Fruit fly (Drosophila melanogaster): ENCODE measurements around the gene H2.0.

Gene H2.0

DNA sequence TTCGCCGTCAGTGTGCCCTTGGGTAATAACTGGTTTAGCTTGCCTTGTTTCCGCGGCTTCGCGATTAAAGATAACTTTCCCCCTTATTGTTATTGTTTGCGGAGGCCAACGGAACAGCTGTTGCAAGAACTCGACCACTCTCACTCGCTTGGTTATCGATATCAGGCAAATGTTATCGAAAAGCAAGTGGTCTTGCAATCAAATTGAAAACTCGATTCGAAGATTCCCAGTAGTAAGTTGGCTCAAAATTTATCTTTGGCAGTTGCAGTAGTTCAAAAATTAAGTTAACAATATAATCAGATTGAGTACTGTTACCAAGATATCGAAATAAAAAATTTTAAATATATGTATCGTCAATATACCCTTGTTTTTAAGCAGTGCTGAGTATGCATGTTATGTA lies 46.6 kb upstream of the H2.0 start, which contains the start of the genes Fbw5 and CG9147 (continued):
- TF ChIP-seq Smox (GFP tag; optimal IDR thresholded peaks at IDR 0.05) (peak; percentile 100), fd59A (GFP tag; optimal IDR thresholded peaks at IDR 0.05) (peak; percentile 99), spab (GFP tag; optimal IDR thresholded peaks at IDR 0.05) (peak; percentile 99), Blimp-1 (GFP tag; optimal IDR thresholded peaks at IDR 0.05) (peak; percentile 99), vri (GFP tag; optimal IDR thresholded peaks at IDR 0.05) (peak; percentile 100), CG16779 (tag; optimal IDR thresholded peaks at IDR 0.05) (peak; percentile 99), esn (GFP tag; optimal IDR thresholded peaks at IDR 0.05) (peak; percentile 100), CG7368 (GFP tag; optimal IDR thresholded peaks at IDR 0.05) (peak; percentile 99), salr (GFP tag; optimal IDR thresholded peaks at IDR 0.05) (peak; percentile 100), CG15336 (GFP tag; IDR thresholded peaks at IDR 0.05) (peak; percentile 100), svp (GFP tag) (peak; percentile 100), Hr4 (GFP tag; optimal IDR thresholded peaks at IDR 0.05) (peak; percentile 100), pdm3 (GFP tag; optimal IDR thresholded peaks at IDR 0.05) (peak; percentile 100), Hr38 (GFP tag; optimal IDR thresholded peaks at IDR 0.05) (peak; percentile 94), lz (GFP tag; optimal IDR thresholded peaks at IDR 0.05) (peak; percentile 100), CG11902 (GFP tag; optimal IDR thresholded peaks at IDR 0.05) (peak; percentile 99), Ets21C (GFP tag; optimal IDR thresholded peaks at IDR 0.05) (peak; percentile 99), CG11762 (GFP tag; optimal IDR thresholded peaks at IDR 0.05; ENCODE audit: insufficient read depth) (peak; percentile 99), CG4318 (GFP tag; optimal IDR thresholded peaks at IDR 0.05) (peak; percentile 99), Sox14 (GFP tag; optimal IDR thresholded peaks at IDR 0.05) (peak; percentile 100), achi (GFP tag; optimal IDR thresholded peaks at IDR 0.05) (peak; percentile 99), CG3032 (tag; optimal IDR thresholded peaks at IDR 0.05) (peak; percentile 99), CG32006 (GFP tag; optimal IDR thresholded peaks at IDR 0.05) (peak; percentile 100), Ets96B (tag; optimal IDR thresholded peaks at IDR 0.05) (peak; percentile 100)

DNA sequence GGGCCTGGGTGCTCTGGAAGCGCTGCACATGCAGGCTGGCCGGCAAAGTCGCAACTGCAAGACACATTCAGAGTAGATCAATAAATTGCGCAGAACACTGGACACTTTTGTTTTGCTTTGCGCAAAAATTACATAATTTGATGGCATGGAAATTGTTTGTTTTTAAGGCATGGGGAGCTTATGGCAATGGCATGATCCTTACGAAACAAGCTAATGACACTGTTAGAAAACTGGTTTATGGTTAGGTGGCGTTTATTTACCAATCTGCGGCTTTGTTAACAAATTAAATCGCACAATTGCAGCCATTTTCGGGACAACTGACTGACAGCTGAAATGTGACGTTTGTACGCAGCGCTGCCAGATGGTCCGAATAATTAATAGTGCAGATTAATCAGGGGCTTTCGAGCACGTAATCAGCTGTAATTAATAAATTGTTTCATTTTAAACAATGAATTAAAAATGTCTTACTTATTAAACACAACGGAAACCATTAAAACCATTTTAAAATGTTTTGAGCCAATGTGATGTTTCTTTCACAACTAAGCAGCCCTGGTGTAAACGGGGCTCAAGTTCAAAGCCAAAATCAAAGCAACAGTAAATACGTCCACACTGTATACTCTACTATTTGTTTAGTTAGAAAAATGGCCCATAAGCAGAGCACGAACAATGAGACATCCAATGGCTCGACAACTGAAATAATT lies 43.3 kb upstream of the H2.0 start, which contains the start of the genes ND-51 and CG13994:
Gene ND-51 (minus strand): TSS at position 376 of the 701 bp plus-strand sequence.
Gene CG13994 (plus strand): TSS at position 608 of the 701 bp plus-strand sequence.
- TF ChIP-seq CG16779 (tag; optimal IDR thresholded peaks at IDR 0.05) (no peak), fd85E (GFP tag; optimal IDR thresholded peaks at IDR 0.05) (no peak), CG10631 (GFP tag; optimal IDR thresholded peaks at IDR 0.05) (peak; percentile 67), achi (GFP tag; optimal IDR thresholded peaks at IDR 0.05) (peak; percentile 100), CG6276 (GFP tag; optimal IDR thresholded peaks at IDR 0.05) (no peak), CG11762 (GFP tag; optimal IDR thresholded peaks at IDR 0.05; ENCODE audit: insufficient read depth) (peak; percentile 35), ss (GFP tag; optimal IDR thresholded peaks at IDR 0.05) (no peak), Ets21C (GFP tag; optimal IDR thresholded peaks at IDR 0.05) (peak; percentile 54), Gug (GFP tag; IDR thresholded peaks at IDR 0.05) (peak; percentile 65; the same call in 1 of the 2 replicates), CG15336 (GFP tag; IDR thresholded peaks at IDR 0.05) (peak; percentile 55), acj6 (GFP tag; optimal IDR thresholded peaks at IDR 0.05) (peak; percentile 78), CG7368 (GFP tag; optimal IDR thresholded peaks at IDR 0.05) (no peak), Eip78C (GFP tag) (peak; percentile 91), CG10669 (GFP tag; optimal IDR thresholded peaks at IDR 0.05) (no peak), fkh (GFP tag; optimal IDR thresholded peaks at IDR 0.05) (peak; percentile 98), Eip75B (GFP tag; optimal IDR thresholded peaks at IDR 0.05) (peak; percentile 75), CG8319 (GFP tag; optimal IDR thresholded peaks at IDR 0.05) (peak; percentile 43), CG8119 (GFP tag; IDR thresholded peaks at IDR 0.05) (peak; percentile 49; the same call in 2 of the 3 replicates), Sox14 (GFP tag; optimal IDR thresholded peaks at IDR 0.05) (peak; percentile 88), CG3032 (tag; optimal IDR thresholded peaks at IDR 0.05) (peak; percentile 75), vri (GFP tag; optimal IDR thresholded peaks at IDR 0.05) (peak; percentile 76), cyc (GFP tag; optimal IDR thresholded peaks at IDR 0.05) (peak; percentile 81), Smox (GFP tag; optimal IDR thresholded peaks at IDR 0.05) (peak; percentile 70), CG8632 (GFP tag; optimal IDR thresholded peaks at IDR 0.05) (peak; percentile 45), CG6163 (GFP tag; IDR thresholded peaks at IDR 0.05) (peak; percentile 78), Hr39 (GFP tag; optimal IDR thresholded peaks at IDR 0.05) (peak; percentile 85), eg (GFP tag; IDR thresholded peaks at IDR 0.05) (peak; percentile 79), lz (GFP tag; optimal IDR thresholded peaks at IDR 0.05) (peak; percentile 83), Ets96B (tag; optimal IDR thresholded peaks at IDR 0.05) (peak; percentile 65), Met (GFP tag; optimal IDR thresholded peaks at IDR 0.05) (no peak), CG6792 (GFP tag; optimal IDR thresholded peaks at IDR 0.05) (peak; percentile 59), CG6808 (GFP tag; optimal IDR thresholded peaks at IDR 0.05) (peak; percentile 51), svp (GFP tag) (peak; percentile 95), CG31627 (GFP tag; optimal IDR thresholded peaks at IDR 0.05) (peak; percentile 85), Hr4 (GFP tag; optimal IDR thresholded peaks at IDR 0.05) (peak; percentile 86), OdsH (GFP tag; optimal IDR thresholded peaks at IDR 0.05) (no peak), CG34406 (GFP tag; optimal IDR thresholded peaks at IDR 0.05) (peak; percentile 69), pdm3 (GFP tag; optimal IDR thresholded peaks at IDR 0.05) (peak; percentile 80)

Data from whole organism, prepupa.